Worm (Caenorhabditis elegans) whole organism, L3 larva: ENCODE data around the gene haf-8.

Source experiments
- elt-2 ChIP-seq: sonication (generic microtip); optimal IDR thresholded peaks from 2 replicates; lab custom pipeline; 2016; ENCODE audit warnings: missing genetic modification reagents, mild to moderate bottlenecking, missing genetic modification characterization, missing compliant biosample characterization
- jun-1 ChIP-seq: fragments of 150-350 bp; optimal IDR thresholded peaks from 2 replicates; lab custom pipeline; 2014; ENCODE audit warnings: missing biosample characterization, missing genetic modification reagents, missing genetic modification characterization
- lin-15B ChIP-seq: fragments of 150-350 bp; optimal IDR thresholded peaks from 2 replicates; lab custom pipeline; 2014; ENCODE audit warnings: missing biosample characterization, missing genetic modification characterization
- lin-39 ChIP-seq: fragments of 150-350 bp; optimal IDR thresholded peaks from 2 replicates; lab custom pipeline; 2018; ENCODE audit warnings: missing biosample characterization, missing genetic modification reagents, missing genetic modification characterization
- mml-1 ChIP-seq: fragments of 150-350 bp; sonication (generic microtip); optimal IDR thresholded peaks from 3 replicates; lab custom pipeline; 2014; ENCODE audit warnings: missing biosample characterization, missing genetic modification characterization
- nhr-11 ChIP-seq: fragments of 150-350 bp; optimal IDR thresholded peaks from 2 replicates; lab custom pipeline; 2014; ENCODE audit warnings: missing biosample characterization, missing genetic modification characterization
- zag-1 ChIP-seq: fragments of 150-350 bp; optimal IDR thresholded peaks from 2 replicates; lab custom pipeline; 2014; ENCODE audit warnings: missing biosample characterization, missing genetic modification characterization
- ztf-4 ChIP-seq: fragments of 150-350 bp; optimal IDR thresholded peaks from 2 replicates; lab custom pipeline; 2014; ENCODE audit warnings: missing biosample characterization, missing genetic modification characterization

ce11 chrIV:14687716-14688115 is 12.0 kb downstream of the haf-8 start:
- TF ChIP-seq mml-1 (tag; lab: Kevin White, UChicago) (no peak), zag-1 (tag; lab: Kevin White, UChicago) (no peak), ztf-4 (tag; lab: Kevin White, UChicago) (no peak), lin-39 (tag; lab: Kevin White, UChicago) (no peak), elt-2 (no peak), nhr-11 (no peak), lin-15B (no peak), jun-1 (tag; lab: Kevin White, UChicago) (no peak)
